Worm (Caenorhabditis elegans): Measurements from ENCODE around the gene C16C10.8.

- TF ChIP-seq him-1 (tag; optimal IDR thresholded peaks at IDR 0.05), result no peak
- TF ChIP-seq W03F9.2 (tag; optimal IDR thresholded peaks at IDR 0.05), result no peak
- TF ChIP-seq dao-5 (tag; optimal IDR thresholded peaks at IDR 0.05), result no peak
These were observed 14.6 kb upstream of the C16C10.8 start, which contains the start of gene C16C10.2 for ce11 chrIII:4178564-4178963.

All from whole organism, L4/young adult.